Worm (Caenorhabditis elegans): Measurements from ENCODE around the gene T14G10.8.

DNA sequence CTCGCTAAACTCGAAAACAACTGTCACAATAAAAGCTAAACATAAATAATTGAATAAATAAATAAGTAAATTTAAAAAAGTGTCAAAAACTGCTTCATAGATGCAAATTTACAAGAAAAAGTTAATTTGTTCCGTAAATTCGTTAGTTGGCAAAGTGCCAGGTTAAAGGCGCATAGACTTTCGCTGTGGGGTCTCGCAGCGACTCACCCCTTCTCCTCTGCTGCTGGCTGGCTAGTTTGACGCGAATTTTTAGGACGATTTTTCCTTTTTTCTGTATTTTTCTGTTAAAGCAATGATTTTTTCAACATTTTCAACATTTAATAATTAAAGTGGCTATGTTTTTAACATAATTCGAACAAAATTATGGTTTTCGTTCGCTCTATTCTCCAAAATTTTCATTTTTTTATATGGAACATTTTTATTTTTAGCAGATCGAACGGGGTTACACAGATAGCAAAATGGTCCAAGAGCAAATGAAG is 29.5 kb upstream of the T14G10.8 start, which contains the start of gene rack-1:
- TF ChIP-seq egl-27 (tag; optimal IDR thresholded peaks at IDR 0.05) (no peak), pqm-1 (tag; optimal IDR thresholded peaks at IDR 0.05) (no peak), ztf-11 (tag; optimal IDR thresholded peaks at IDR 0.05) (no peak), nhr-28 (tag; optimal IDR thresholded peaks at IDR 0.05) (no peak), ztf-4 (tag; optimal IDR thresholded peaks at IDR 0.05) (no peak), R02D3.7 (tag; optimal IDR thresholded peaks at IDR 0.05) (no peak), jun-1 (tag; optimal IDR thresholded peaks at IDR 0.05) (no peak), daf-12 (tag; optimal IDR thresholded peaks at IDR 0.05) (no peak), ceh-82 (tag; optimal IDR thresholded peaks at IDR 0.05) (no peak), nhr-12 (tag; optimal IDR thresholded peaks at IDR 0.05) (no peak), ama-1 (optimal IDR thresholded peaks at IDR 0.05) (no peak), tbx-2 (tag; optimal IDR thresholded peaks at IDR 0.05) (no peak), elt-1 (tag; optimal IDR thresholded peaks at IDR 0.05) (no peak), unc-39 (tag; optimal IDR thresholded peaks at IDR 0.05) (no peak)

Measured in whole organism, L3 larva.